Worm (Caenorhabditis elegans) whole organism, L2 larva: ENCODE measurements around the gene T05A12.4.

Experiments
- C34F6.9 ChIP-seq: fragments of 150-350 bp; optimal IDR thresholded peaks from 2 replicates; lab custom pipeline; 2014; ENCODE audit warnings: missing biosample characterization, missing genetic modification characterization
- F13H6.1 ChIP-seq: sonication (generic microtip); optimal IDR thresholded peaks from 2 replicates; lab custom pipeline; 2016; ENCODE audit warnings: missing genetic modification characterization, missing compliant biosample characterization
- R02D3.7 ChIP-seq: fragments of 150-350 bp; optimal IDR thresholded peaks from 2 replicates; lab custom pipeline; 2014; ENCODE audit warnings: missing biosample characterization, missing genetic modification characterization
- Y55F3AM.14 ChIP-seq: fragments of 200-800 bp; sonication (Bioruptor generic); optimal IDR thresholded peaks from 2 replicates; lab custom pipeline; 2018; ENCODE audit warnings: mild to moderate bottlenecking, missing genetic modification characterization, missing compliant biosample characterization
- ZK546.5 ChIP-seq: sonication (generic microtip); optimal IDR thresholded peaks from 2 replicates; lab custom pipeline; 2017; ENCODE audit warnings: missing biosample characterization, missing genetic modification characterization
- alr-1 ChIP-seq: fragments of 150-350 bp; optimal IDR thresholded peaks from 2 replicates; lab custom pipeline; 2014; ENCODE audit warnings: missing biosample characterization, missing genetic modification characterization
- aly-2 ChIP-seq: fragments of 150-350 bp; optimal IDR thresholded peaks from 2 replicates; lab custom pipeline; 2014; ENCODE audit warnings: missing biosample characterization, missing genetic modification characterization
- ama-1 ChIP-seq: fragments of 150-350 bp; optimal IDR thresholded peaks from 2 replicates; lab custom pipeline; 2018; ENCODE audit warnings: inconsistent platforms
- blmp-1 ChIP-seq: sonication (generic microtip); optimal IDR thresholded peaks from 2 replicates; lab custom pipeline; 2017; ENCODE audit warnings: missing genetic modification characterization, mild to moderate bottlenecking, missing compliant biosample characterization, antibody characterized with exemption, moderate library complexity; ENCODE audit not compliant: insufficient read depth
- ceh-16 ChIP-seq: fragments of 150-350 bp; optimal IDR thresholded peaks from 2 replicates; lab custom pipeline; 2014; ENCODE audit warnings: missing biosample characterization, missing genetic modification characterization
- ceh-82 ChIP-seq: fragments of 150-350 bp; optimal IDR thresholded peaks from 2 replicates; lab custom pipeline; 2014; ENCODE audit warnings: missing biosample characterization, missing genetic modification characterization
- crh-2 ChIP-seq: sonication (generic microtip); optimal IDR thresholded peaks from 2 replicates; lab custom pipeline; 2017; ENCODE audit warnings: missing biosample characterization, missing genetic modification characterization
- dmd-4 ChIP-seq: sonication (generic microtip); optimal IDR thresholded peaks from 2 replicates; lab custom pipeline; 2017; ENCODE audit warnings: missing biosample characterization, missing genetic modification characterization
- egl-27 ChIP-seq: sonication (generic microtip); optimal IDR thresholded peaks from 3 replicates; lab custom pipeline; 2017; ENCODE audit warnings: missing biosample characterization, missing genetic modification reagents, missing genetic modification characterization
- elt-1 ChIP-seq: fragments of 150-350 bp; optimal IDR thresholded peaks from 2 replicates; lab custom pipeline; 2014; ENCODE audit warnings: missing biosample characterization, missing genetic modification characterization
- elt-3 ChIP-seq: sonication (generic microtip); optimal IDR thresholded peaks from 2 replicates; lab custom pipeline; 2017; ENCODE audit warnings: missing biosample characterization, missing genetic modification characterization
- fos-1 ChIP-seq: fragments of 150-350 bp; optimal IDR thresholded peaks from 2 replicates; lab custom pipeline; 2014; ENCODE audit warnings: missing biosample characterization, missing genetic modification characterization
- gmeb-1 ChIP-seq: fragments of 150-350 bp; optimal IDR thresholded peaks from 2 replicates; lab custom pipeline; 2014; ENCODE audit warnings: missing biosample characterization, missing genetic modification characterization
- lin-13 ChIP-seq: fragments of 150-350 bp; optimal IDR thresholded peaks from 2 replicates; lab custom pipeline; 2014; ENCODE audit warnings: missing biosample characterization, missing genetic modification reagents, missing genetic modification characterization
- lin-39 ChIP-seq: fragments of 150-350 bp; optimal IDR thresholded peaks from 2 replicates; lab custom pipeline; 2014; ENCODE audit warnings: missing biosample characterization, missing genetic modification reagents, missing genetic modification characterization
- lsy-2 ChIP-seq, 2 experiments: fragments of 150-350 bp in 1 of 2; sonication (generic microtip) in 1 of 2; optimal IDR thresholded peaks; 2 replicates each; lab custom pipeline; 2014 to 2017; ENCODE audit warnings: missing biosample characterization in 2 of 2, missing genetic modification characterization in 2 of 2
- mab-5 ChIP-seq: fragments of 150-350 bp; optimal IDR thresholded peaks from 2 replicates; lab custom pipeline; 2014; ENCODE audit warnings: missing biosample characterization, missing genetic modification characterization
- mbf-1 ChIP-seq: sonication (generic microtip); optimal IDR thresholded peaks from 2 replicates; lab custom pipeline; 2017; ENCODE audit warnings: missing biosample characterization, missing genetic modification characterization
- mdl-1 ChIP-seq, 2 experiments: fragments of 150-350 bp in 1 of 2; sonication (generic microtip) in 1 of 2; optimal IDR thresholded peaks; 2 replicates each; lab custom pipeline; 2017; ENCODE audit warnings: missing biosample characterization in 2 of 2, missing genetic modification characterization in 2 of 2
- nhr-10 ChIP-seq: sonication (generic microtip); optimal IDR thresholded peaks from 2 replicates; lab custom pipeline; 2017; ENCODE audit warnings: missing biosample characterization, missing genetic modification characterization
- nhr-11 ChIP-seq: fragments of 150-350 bp; optimal IDR thresholded peaks from 2 replicates; lab custom pipeline; 2014; ENCODE audit warnings: missing biosample characterization, missing genetic modification characterization
- nhr-12 ChIP-seq: fragments of 150-350 bp; optimal IDR thresholded peaks from 2 replicates; lab custom pipeline; 2014; ENCODE audit warnings: missing biosample characterization, missing genetic modification characterization
- nhr-129 ChIP-seq: fragments of 150-350 bp; optimal IDR thresholded peaks from 2 replicates; lab custom pipeline; 2014; ENCODE audit warnings: missing biosample characterization, missing genetic modification characterization
- nhr-21 ChIP-seq: fragments of 150-350 bp; optimal IDR thresholded peaks from 2 replicates; lab custom pipeline; 2014; ENCODE audit warnings: missing biosample characterization, missing genetic modification characterization
- nhr-23 ChIP-seq: fragments of 150-350 bp; optimal IDR thresholded peaks from 2 replicates; lab custom pipeline; 2014; ENCODE audit warnings: missing biosample characterization, missing genetic modification reagents, missing genetic modification characterization
- nhr-237 ChIP-seq: fragments of 150-350 bp; optimal IDR thresholded peaks from 2 replicates; lab custom pipeline; 2014; ENCODE audit warnings: missing biosample characterization, missing genetic modification characterization
- nhr-25 ChIP-seq: fragments of 150-350 bp; sonication (generic microtip); optimal IDR thresholded peaks from 3 replicates; lab custom pipeline; 2014; ENCODE audit warnings: missing biosample characterization, missing genetic modification characterization
- nhr-6 ChIP-seq: fragments of 150-350 bp; optimal IDR thresholded peaks from 2 replicates; lab custom pipeline; 2014; ENCODE audit warnings: missing biosample characterization, missing genetic modification characterization
- nhr-77 ChIP-seq: fragments of 150-350 bp; optimal IDR thresholded peaks from 2 replicates; lab custom pipeline; 2014; ENCODE audit warnings: missing biosample characterization, missing genetic modification characterization
- peb-1 ChIP-seq: fragments of 150-350 bp; optimal IDR thresholded peaks from 2 replicates; lab custom pipeline; 2014; ENCODE audit warnings: missing biosample characterization, missing genetic modification characterization
- sem-4 ChIP-seq: fragments of 150-350 bp; optimal IDR thresholded peaks from 2 replicates; lab custom pipeline; 2014; ENCODE audit warnings: missing biosample characterization, missing genetic modification reagents, missing genetic modification characterization
- skn-1 ChIP-seq: sonication (generic microtip); optimal IDR thresholded peaks from 2 replicates; lab custom pipeline; 2017; ENCODE audit warnings: missing biosample characterization, missing genetic modification characterization
- sma-3 ChIP-seq: sonication (generic microtip); optimal IDR thresholded peaks from 2 replicates; lab custom pipeline; 2016; ENCODE audit warnings: missing genetic modification reagents, missing genetic modification characterization, missing compliant biosample characterization
- sma-9 ChIP-seq, 2 experiments: fragments of 150-350 bp in 1 of 2; sonication (generic microtip) in 1 of 2; optimal IDR thresholded peaks; 2 replicates each; lab custom pipeline; 2014 to 2016; ENCODE audit warnings: missing genetic modification characterization in 2 of 2, mild to moderate bottlenecking in 1 of 2, missing biosample characterization in 1 of 2, missing compliant biosample characterization in 1 of 2, missing genetic modification reagents in 1 of 2, moderate library complexity in 1 of 2
- snpc-4 ChIP-seq: fragments of 150-350 bp; optimal IDR thresholded peaks from 2 replicates; lab custom pipeline; 2014; ENCODE audit warnings: missing biosample characterization, missing genetic modification characterization
- unc-39 ChIP-seq: fragments of 150-350 bp; optimal IDR thresholded peaks from 2 replicates; lab custom pipeline; 2014; ENCODE audit warnings: missing biosample characterization, missing genetic modification characterization
- unc-55 ChIP-seq: fragments of 150-350 bp; sonication (generic microtip); optimal IDR thresholded peaks from 3 replicates; lab custom pipeline; 2014; ENCODE audit warnings: missing biosample characterization, missing genetic modification reagents, missing genetic modification characterization
- unc-62 ChIP-seq: fragments of 150-350 bp; optimal IDR thresholded peaks from 2 replicates; lab custom pipeline; 2014; ENCODE audit warnings: missing biosample characterization, missing genetic modification reagents, missing genetic modification characterization
- zag-1 ChIP-seq: fragments of 150-350 bp; optimal IDR thresholded peaks from 2 replicates; lab custom pipeline; 2014; ENCODE audit warnings: missing biosample characterization, missing genetic modification characterization
- ztf-1 ChIP-seq: fragments of 200-800 bp; sonication (Bioruptor generic); conservative IDR thresholded peaks from 2 replicates; pipeline ENCODE4 v1.3.6; 2022; ENCODE audit warnings: missing genetic modification characterization, missing compliant biosample characterization
- ztf-11 ChIP-seq: sonication (generic microtip); optimal IDR thresholded peaks from 2 replicates; lab custom pipeline; 2017; ENCODE audit warnings: missing biosample characterization, missing genetic modification characterization
- ztf-4 ChIP-seq: fragments of 150-350 bp; optimal IDR thresholded peaks from 2 replicates; lab custom pipeline; 2014; ENCODE audit warnings: missing biosample characterization, missing genetic modification characterization

The T05A12.4 gene

ce11 chrIV:6859270-6859669 is 28.5 kb upstream of the T05A12.4 start, which contains the start of gene R13H7.2:
R13H7.2 (minus strand) TSS chrIV:6859370.
- no peak for TF ChIP-seq unc-62 (GFP tag; lab: Kevin White, UChicago)

- no peak for TF ChIP-seq gmeb-1
- TF ChIP-seq nhr-129 (tag; lab: Kevin White, UChicago), result no peak
- TF ChIP-seq nhr-237 (tag; lab: Kevin White, UChicago), result no peak
- no peak for TF ChIP-seq skn-1 (tag; lab: Kevin White, UChicago)
Measured at ce11 chrIV:6867791-6868190, 20.0 kb upstream of the T05A12.4 start, which contains the start of gene srx-20. srx-20 (plus strand) TSS chrIV:6868091.

DNA sequence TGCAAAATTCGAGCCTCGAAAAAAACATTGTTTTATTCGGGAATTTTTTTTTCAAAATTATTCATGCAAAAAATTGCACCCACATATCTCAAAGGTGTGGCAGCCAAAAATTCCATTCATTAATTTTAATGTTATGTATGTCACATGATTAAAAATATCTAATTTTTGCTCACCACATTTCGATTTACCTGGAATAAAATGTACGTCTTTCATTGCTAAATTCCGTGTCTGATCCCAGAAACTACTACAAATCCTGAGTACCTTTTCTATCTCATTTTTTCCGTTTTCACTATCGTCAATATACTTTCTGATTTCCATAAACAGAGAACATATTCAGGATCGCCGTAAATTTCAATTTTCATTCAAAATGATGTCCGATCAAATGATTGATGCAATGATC is 14.8 kb upstream of the T05A12.4 start, which contains the start of gene srx-19:
Gene srx-19 (plus strand): TSS at position 301 of the 400 bp plus-strand sequence.
- TF ChIP-seq nhr-10 (tag; lab: Kevin White, UChicago), result no peak

- peak; percentile 35 for TF ChIP-seq zag-1 (tag; lab: Kevin White, UChicago)
- no peak for TF ChIP-seq skn-1 (tag; lab: Kevin White, UChicago)
- no peak for TF ChIP-seq unc-39 (tag; lab: Kevin White, UChicago)
- TF ChIP-seq blmp-1 (tag; lab: Kevin White, UChicago), result no peak
- TF ChIP-seq ceh-82 (tag; lab: Kevin White, UChicago), result no peak
- TF ChIP-seq nhr-237 (tag; lab: Kevin White, UChicago), result no peak
- no peak for TF ChIP-seq Y55F3AM.14 (GFP tag; lab: Kevin White, UChicago)
- TF ChIP-seq elt-1, result no peak
- no peak for TF ChIP-seq sma-3 (GFP tag; lab: Kevin White, UChicago)
- peak; percentile 18 for TF ChIP-seq fos-1 (tag; lab: Kevin White, UChicago)
- TF ChIP-seq dmd-4, result no peak
- peak; percentile 78 for TF ChIP-seq F13H6.1 (tag; lab: Kevin White, UChicago)
- TF ChIP-seq mab-5 (tag; lab: Kevin White, UChicago), result no peak
- TF ChIP-seq egl-27 (tag; lab: Kevin White, UChicago), result peak; percentile 87
- no peak for TF ChIP-seq nhr-11 (tag; lab: Kevin White, UChicago)
- no peak for TF ChIP-seq nhr-77 (tag; lab: Kevin White, UChicago)
- peak; percentile 61 for TF ChIP-seq crh-2 (tag; lab: Kevin White, UChicago)
- no peak for TF ChIP-seq mbf-1 (tag; lab: Kevin White, UChicago)
- TF ChIP-seq ama-1, result no peak
- TF ChIP-seq aly-2 (tag; lab: Kevin White, UChicago), result no peak
- TF ChIP-seq nhr-6 (tag; lab: Kevin White, UChicago), result peak; percentile 13
- peak; percentile 17 for TF ChIP-seq lin-13
- TF ChIP-seq nhr-21 (tag; lab: Kevin White, UChicago), result peak; percentile 49
- TF ChIP-seq peb-1 (tag; lab: Kevin White, UChicago), result no peak
- TF ChIP-seq ztf-1, result no peak
- TF ChIP-seq lsy-2 (tag; optimal IDR thresholded peaks at IDR 0.05; lab: Kevin White, UChicago), result peak in 1 of 2 experiments; percentile 79
- no peak for TF ChIP-seq elt-3
- TF ChIP-seq nhr-23 (tag; lab: Kevin White, UChicago), result no peak
- no peak for TF ChIP-seq ZK546.5 (tag; lab: Kevin White, UChicago)
- no peak for TF ChIP-seq nhr-25 (tag; lab: Kevin White, UChicago)
- TF ChIP-seq mdl-1 (tag; optimal IDR thresholded peaks at IDR 0.05; lab: Kevin White, UChicago), result peak in 1 of 2 experiments; percentile 20
- no peak for TF ChIP-seq nhr-12 (tag; lab: Kevin White, UChicago)
- no peak for TF ChIP-seq ztf-4 (tag; lab: Kevin White, UChicago)
- no peak for TF ChIP-seq gmeb-1
- peak; percentile 75 for TF ChIP-seq C34F6.9 (tag; lab: Kevin White, UChicago)
- no peak for TF ChIP-seq sem-4 (tag; lab: Kevin White, UChicago)
- no peak for TF ChIP-seq ceh-16 (tag; lab: Kevin White, UChicago)
- TF ChIP-seq unc-55 (GFP tag; lab: Kevin White, UChicago), result peak; percentile 83
- no peak for TF ChIP-seq ztf-11 (tag; lab: Kevin White, UChicago)
- no peak for TF ChIP-seq alr-1
- TF ChIP-seq lin-39 (tag; lab: Kevin White, UChicago), result no peak
- no peak for TF ChIP-seq nhr-10 (tag; lab: Kevin White, UChicago)
- peak; percentile 99 for TF ChIP-seq sma-9 (GFP tag; optimal IDR thresholded peaks at IDR 0.05; lab: Kevin White, UChicago)
- no peak for TF ChIP-seq sma-9 (tag; optimal IDR thresholded peaks at IDR 0.05; lab: Kevin White, UChicago)
- peak; percentile 80 for TF ChIP-seq nhr-129 (tag; lab: Kevin White, UChicago)
- peak; percentile 48 for TF ChIP-seq snpc-4 (tag; lab: Kevin White, UChicago)
- TF ChIP-seq R02D3.7, result no peak
Measured at ce11 chrIV:6878912-6879554, 8.7 kb upstream of the T05A12.4 start.
